Fruit fly (Drosophila melanogaster): ENCODE data around the gene spz.

DNA sequence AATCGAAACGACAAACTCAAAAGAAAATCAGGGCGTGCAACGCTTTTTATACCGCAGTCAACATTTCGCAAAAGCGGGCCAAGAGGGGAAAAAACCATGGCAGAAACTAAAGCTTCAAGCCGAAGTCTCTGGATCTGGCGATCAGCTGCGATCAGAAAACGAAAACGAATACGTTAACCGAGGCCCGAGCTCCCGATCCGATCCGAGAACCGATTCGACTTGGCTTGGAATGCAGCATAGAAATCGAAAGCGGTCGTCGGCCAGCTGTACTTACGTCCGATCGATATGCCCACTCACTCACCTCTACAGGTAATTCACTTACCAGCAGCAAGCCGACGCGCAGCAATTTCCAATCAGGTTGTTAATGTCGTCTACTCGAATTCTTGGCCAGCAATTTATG lies 21.2 kb upstream of the spz start, which contains the start of gene Cpr97Eb:
- no peak for TF ChIP-seq Dfd (GFP tag; optimal IDR thresholded peaks at IDR 0.05)
- TF ChIP-seq ey (GFP tag; optimal IDR thresholded peaks at IDR 0.05): no peak
- TF ChIP-seq Mio (GFP tag; optimal IDR thresholded peaks at IDR 0.05): no peak
- no peak for TF ChIP-seq Hr78 (GFP tag; optimal IDR thresholded peaks at IDR 0.05)
- no peak for TF ChIP-seq br (GFP tag; optimal IDR thresholded peaks at IDR 0.05)
- no peak for TF ChIP-seq woc (GFP tag; optimal IDR thresholded peaks at IDR 0.05)
